Fruit fly (Drosophila melanogaster) whole organism, pupa: Measurements from ENCODE around the gene Spn38F.

Experiments used
- CG10348 ChIP-seq: fragments of 200-800 bp; sonication (Bioruptor generic); IDR thresholded peaks from 2 replicates; pipeline ENCODE4 v1.3.6; 2022; ENCODE audit warnings: missing biosample characterization, missing genetic modification characterization
- CG12605 ChIP-seq: fragments of 200-800 bp; sonication (Bioruptor generic); IDR thresholded peaks from 2 replicates; pipeline ENCODE4 v1.3.6; 2022; ENCODE audit warnings: missing biosample characterization, missing genetic modification characterization
- CG13204 ChIP-seq: fragments of 200-800 bp; sonication (Bioruptor generic); optimal IDR thresholded peaks from 2 replicates; lab custom pipeline; 2018; ENCODE audit warnings: missing biosample characterization, mild to moderate bottlenecking, missing genetic modification characterization, moderate library complexity
- CG14655 ChIP-seq: fragments of 200-800 bp; sonication (Bioruptor generic); optimal IDR thresholded peaks from 3 replicates; lab custom pipeline; 2017; ENCODE audit warnings: mild to moderate bottlenecking, missing biosample characterization, missing genetic modification reagents, missing genetic modification characterization
- CG15710 ChIP-seq: fragments of 200-800 bp; sonication (Bioruptor generic); optimal IDR thresholded peaks from 2 replicates; lab custom pipeline; 2018; ENCODE audit warnings: missing biosample characterization, mild to moderate bottlenecking, missing genetic modification characterization, moderate library complexity
- CG17806 ChIP-seq: fragments of 200-800 bp; sonication (Bioruptor generic); optimal IDR thresholded peaks from 2 replicates; lab custom pipeline; 2018; ENCODE audit warnings: missing biosample characterization, mild to moderate bottlenecking, missing genetic modification characterization, moderate library complexity
- CG32121 ChIP-seq: fragments of 200-800 bp; sonication (Bioruptor generic); IDR thresholded peaks from 2 replicates; pipeline ENCODE4 v1.3.6; 2022; ENCODE audit warnings: missing biosample characterization, missing genetic modification characterization
- CG34367 ChIP-seq: fragments of 200-800 bp; sonication (Bioruptor generic); optimal IDR thresholded peaks from 2 replicates; lab custom pipeline; 2018; ENCODE audit warnings: missing biosample characterization, mild to moderate bottlenecking, missing genetic modification characterization
- CG4496 ChIP-seq: fragments of 200-800 bp; sonication (Bioruptor generic); IDR thresholded peaks from 3 replicates; pipeline ENCODE4 v1.3.6; 2022; ENCODE audit warnings: missing biosample characterization, missing genetic modification characterization
- CG8159 ChIP-seq: fragments of 200-800 bp; sonication (Bioruptor generic); optimal IDR thresholded peaks from 3 replicates; lab custom pipeline; 2018; ENCODE audit warnings: missing biosample characterization, mild to moderate bottlenecking, missing genetic modification characterization, moderate library complexity
- CG8301 ChIP-seq: fragments of 200-800 bp; sonication (Bioruptor generic); optimal IDR thresholded peaks from 2 replicates; lab custom pipeline; 2018; ENCODE audit warnings: missing biosample characterization, mild to moderate bottlenecking, missing genetic modification characterization
- CG9948 ChIP-seq: fragments of 200-800 bp; sonication (Bioruptor generic); optimal IDR thresholded peaks from 2 replicates; lab custom pipeline; 2018; ENCODE audit warnings: missing biosample characterization, mild to moderate bottlenecking, missing genetic modification characterization, moderate library complexity
- D1 ChIP-seq: fragments of 200-800 bp; sonication (Bioruptor generic); optimal IDR thresholded peaks from 2 replicates; lab custom pipeline; 2018; ENCODE audit warnings: missing biosample characterization, mild to moderate bottlenecking, missing genetic modification characterization, moderate library complexity
- EcR ChIP-seq: fragments of 200-800 bp; sonication (Bioruptor generic); optimal IDR thresholded peaks from 3 replicates; lab custom pipeline; 2019; ENCODE audit warnings: missing biosample characterization, missing genetic modification characterization, mild to moderate bottlenecking, moderate library complexity, missing genetic modification reagents
- Ets98B ChIP-seq: fragments of 200-800 bp; sonication (Bioruptor generic); IDR thresholded peaks from 2 replicates; pipeline ENCODE4 v1.3.6; 2022; ENCODE audit warnings: missing biosample characterization, missing genetic modification characterization
- Pif1A ChIP-seq: fragments of 200-800 bp; sonication (Bioruptor generic); optimal IDR thresholded peaks from 3 replicates; lab custom pipeline; 2016; ENCODE audit warnings: missing biosample characterization, missing genetic modification characterization
- Pif1B ChIP-seq: fragments of 200-800 bp; sonication (Bioruptor generic); optimal IDR thresholded peaks from 3 replicates; lab custom pipeline; 2016; ENCODE audit warnings: missing biosample characterization, missing genetic modification characterization
- Snoo ChIP-seq: fragments of 200-800 bp; sonication (Bioruptor generic); optimal IDR thresholded peaks from 3 replicates; lab custom pipeline; 2017; ENCODE audit warnings: missing biosample characterization, mild to moderate bottlenecking, missing genetic modification characterization, inconsistent platforms
- fd96Ca ChIP-seq: fragments of 200-800 bp; sonication (Bioruptor generic); IDR thresholded peaks from 3 replicates; pipeline ENCODE4 v1.3.6; 2022; ENCODE audit warnings: missing biosample characterization, missing genetic modification characterization
- gl ChIP-seq: fragments of 200-800 bp; sonication (Bioruptor generic); optimal IDR thresholded peaks from 2 replicates; lab custom pipeline; 2018; ENCODE audit warnings: missing biosample characterization, mild to moderate bottlenecking, missing genetic modification characterization
- rn ChIP-seq: fragments of 200-800 bp; sonication (Bioruptor generic); IDR thresholded peaks from 2 replicates; pipeline ENCODE4 v1.3.6; 2022; ENCODE audit warnings: missing biosample characterization, missing genetic modification characterization

The Spn38F gene

DNA sequence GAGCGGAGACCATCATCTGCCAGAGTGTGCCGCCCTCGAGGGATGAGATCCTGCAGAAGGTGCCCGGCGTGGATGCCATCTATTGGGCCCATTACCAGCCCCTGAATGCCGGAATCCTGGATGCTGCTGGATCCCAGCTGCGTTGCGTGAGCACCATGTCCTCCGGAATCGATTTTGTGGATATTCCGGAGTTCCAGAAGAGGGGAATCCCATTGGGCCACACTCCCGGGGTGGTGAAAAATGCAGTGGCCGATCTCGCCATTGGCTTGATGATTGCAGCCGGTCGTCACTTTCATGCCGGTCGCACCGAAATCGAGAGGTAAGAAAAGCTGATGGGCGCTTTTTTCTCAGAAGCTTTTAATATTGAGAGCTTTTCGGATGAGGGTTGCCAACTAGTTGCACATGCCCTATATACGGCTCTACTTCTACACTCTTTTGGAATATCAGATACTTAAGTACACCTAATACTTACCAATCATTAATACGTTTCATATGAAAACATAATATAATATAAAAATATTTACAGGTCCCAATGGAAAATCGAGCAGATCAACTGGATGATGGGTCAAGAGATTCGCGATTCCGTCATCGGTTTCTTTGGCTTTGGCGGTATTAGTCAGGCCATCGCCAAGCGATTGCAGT, 7.9 kb downstream of the Spn38F start:
- peak; percentile 6; the same call in 1 of the 3 replicates for TF ChIP-seq CG4496 (GFP tag; lab: Robert Waterston, UW)
- no peak for TF ChIP-seq CG32121 (GFP tag; lab: Robert Waterston, UW)

DNA sequence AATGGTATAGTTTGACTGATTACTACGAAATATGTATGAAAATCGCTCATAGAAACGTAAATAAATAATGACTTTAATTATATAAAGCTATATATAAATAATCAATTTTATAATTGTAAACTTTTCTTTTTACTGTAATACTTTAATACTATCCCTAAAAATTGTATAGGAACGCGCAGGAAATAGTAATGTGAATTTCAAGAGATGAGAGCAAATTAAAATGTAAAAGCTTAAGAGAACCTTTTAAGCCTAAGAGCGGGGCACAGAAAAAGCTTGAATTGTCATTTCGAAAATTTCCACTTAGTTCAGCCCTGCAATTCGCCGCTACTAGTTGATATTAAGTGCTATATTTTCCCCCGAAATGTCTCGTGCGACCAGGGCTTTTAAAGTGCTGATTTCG, 8.5 kb downstream of the Spn38F start, which contains the start of gene CG31673:
Gene CG31673 (plus strand): TSS at position 301 of the 400 bp plus-strand sequence.
- no peak for TF ChIP-seq rn (GFP tag; lab: Robert Waterston, UW)
- no peak for TF ChIP-seq CG13204 (GFP tag; lab: Kevin White, UChicago)
- TF ChIP-seq Ets98B (GFP tag; lab: Robert Waterston, UW), result no peak
- no peak for TF ChIP-seq fd96Ca (GFP tag; lab: Robert Waterston, UW)
- TF ChIP-seq CG12605 (GFP tag; lab: Robert Waterston, UW), result no peak
- TF ChIP-seq CG4496 (GFP tag; lab: Robert Waterston, UW), result no peak
- no peak for TF ChIP-seq CG34367 (tag; lab: Kevin White, UChicago)
- TF ChIP-seq CG8159 (tag; lab: Kevin White, UChicago), result no peak
- TF ChIP-seq CG9948 (tag; lab: Kevin White, UChicago), result no peak
- no peak for TF ChIP-seq CG32121 (GFP tag; lab: Robert Waterston, UW)
- TF ChIP-seq Snoo (tag; lab: Kevin White, UChicago), result no peak
- TF ChIP-seq Pif1B (GFP tag; lab: Kevin White, UChicago), result no peak
- no peak for TF ChIP-seq Pif1A
- no peak for TF ChIP-seq EcR
- no peak for TF ChIP-seq CG17806
- no peak for TF ChIP-seq gl (tag; lab: Kevin White, UChicago)
- TF ChIP-seq CG8301 (tag; lab: Kevin White, UChicago), result no peak
- no peak for TF ChIP-seq CG15710 (tag; lab: Kevin White, UChicago)
- no peak for TF ChIP-seq CG14655 (GFP tag; lab: Kevin White, UChicago)

DNA sequence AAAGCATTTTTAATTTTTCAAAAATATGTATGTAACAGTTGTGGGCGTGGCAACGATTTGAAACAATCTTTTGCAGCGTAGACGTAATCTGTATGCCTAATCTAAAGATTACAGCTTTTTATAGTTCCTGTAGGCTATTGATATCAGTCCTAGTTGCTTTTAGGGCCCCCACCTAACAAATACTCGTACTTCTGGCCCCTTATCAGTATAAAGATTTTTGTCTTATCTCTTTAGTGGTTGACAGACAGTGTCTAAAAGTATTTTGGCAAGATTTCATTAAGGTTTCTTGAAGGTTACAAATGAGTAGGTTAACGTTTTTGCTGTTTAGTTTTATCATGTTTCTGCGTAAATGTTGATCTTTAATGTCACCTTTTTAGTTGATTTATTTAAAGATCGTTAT, 9.1 kb downstream of the Spn38F start:
- no peak for TF ChIP-seq CG8301 (tag; lab: Kevin White, UChicago)
- TF ChIP-seq CG9948 (tag; lab: Kevin White, UChicago), result no peak
- TF ChIP-seq CG4496 (GFP tag; lab: Robert Waterston, UW), result no peak
- TF ChIP-seq, all 21 proteins: peak for 0

DNA sequence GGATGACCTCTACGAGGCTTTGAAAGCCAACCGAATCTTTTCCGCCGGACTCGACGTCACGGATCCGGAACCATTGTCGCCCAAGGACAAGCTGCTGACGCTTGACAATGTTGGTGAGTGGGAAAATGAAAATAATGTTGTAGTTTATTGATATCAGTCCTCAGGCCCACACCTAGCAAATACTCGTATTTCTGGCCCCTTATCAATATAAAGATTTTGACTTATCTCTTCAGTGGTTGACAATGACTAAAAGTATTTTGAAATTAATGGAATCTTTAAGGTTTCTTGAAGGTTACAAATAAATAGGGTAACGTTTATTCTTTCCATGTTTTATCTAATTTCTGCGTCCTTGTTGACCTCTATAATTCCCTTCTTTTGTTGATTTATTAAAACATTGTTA, 10.7 kb downstream of the Spn38F start:
- no peak for TF ChIP-seq CG32121 (GFP tag; lab: Robert Waterston, UW)
- no peak for TF ChIP-seq CG8159 (tag; lab: Kevin White, UChicago)
- TF ChIP-seq rn (GFP tag; lab: Robert Waterston, UW), result no peak
- TF ChIP-seq CG15710 (tag; lab: Kevin White, UChicago), result no peak
- TF ChIP-seq CG34367 (tag; lab: Kevin White, UChicago), result no peak
- no peak for TF ChIP-seq Ets98B (GFP tag; lab: Robert Waterston, UW)
- no peak for TF ChIP-seq CG9948 (tag; lab: Kevin White, UChicago)
- TF ChIP-seq CG4496 (GFP tag; lab: Robert Waterston, UW), result no peak
- TF ChIP-seq EcR, result no peak
- TF ChIP-seq CG17806, result no peak
- TF ChIP-seq Pif1A, result no peak
- no peak for TF ChIP-seq CG13204 (GFP tag; lab: Kevin White, UChicago)
- no peak for TF ChIP-seq CG14655 (GFP tag; lab: Kevin White, UChicago)
- no peak for TF ChIP-seq gl (tag; lab: Kevin White, UChicago)
- TF ChIP-seq Snoo (tag; lab: Kevin White, UChicago), result no peak

DNA sequence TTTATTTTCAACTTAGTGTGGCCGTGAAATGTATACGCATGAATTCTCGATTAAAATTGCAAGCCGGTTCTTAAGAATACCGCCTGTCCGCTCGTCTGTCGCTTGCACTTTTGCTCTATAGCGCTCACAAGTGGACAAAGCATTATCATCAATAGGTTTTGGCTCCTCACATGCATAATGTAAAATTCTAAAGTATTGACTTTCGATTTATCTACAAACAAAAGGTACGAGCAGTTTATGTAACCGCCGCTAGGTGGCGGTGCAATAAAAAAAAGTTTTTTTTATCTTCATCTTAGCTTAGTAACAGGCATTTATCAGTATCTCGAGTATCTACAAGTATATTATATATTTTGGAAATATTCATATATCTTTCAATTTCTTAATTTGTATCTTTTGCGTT, 11.6 kb downstream of the Spn38F start:
- TF ChIP-seq EcR, result no peak
- no peak for TF ChIP-seq Ets98B (GFP tag; lab: Robert Waterston, UW)
- no peak for TF ChIP-seq CG8301 (tag; lab: Kevin White, UChicago)
- no peak for TF ChIP-seq CG12605 (GFP tag; lab: Robert Waterston, UW)
- no peak for TF ChIP-seq CG4496 (GFP tag; lab: Robert Waterston, UW)
- TF ChIP-seq Snoo (tag; lab: Kevin White, UChicago), result no peak
- no peak for TF ChIP-seq CG32121 (GFP tag; lab: Robert Waterston, UW)
- no peak for TF ChIP-seq CG17806
- TF ChIP-seq fd96Ca (GFP tag; lab: Robert Waterston, UW), result no peak
- no peak for TF ChIP-seq CG8159 (tag; lab: Kevin White, UChicago)
- TF ChIP-seq CG15710 (tag; lab: Kevin White, UChicago), result no peak
- no peak for TF ChIP-seq rn (GFP tag; lab: Robert Waterston, UW)
- no peak for TF ChIP-seq Pif1A
- no peak for TF ChIP-seq Pif1B (GFP tag; lab: Kevin White, UChicago)

DNA sequence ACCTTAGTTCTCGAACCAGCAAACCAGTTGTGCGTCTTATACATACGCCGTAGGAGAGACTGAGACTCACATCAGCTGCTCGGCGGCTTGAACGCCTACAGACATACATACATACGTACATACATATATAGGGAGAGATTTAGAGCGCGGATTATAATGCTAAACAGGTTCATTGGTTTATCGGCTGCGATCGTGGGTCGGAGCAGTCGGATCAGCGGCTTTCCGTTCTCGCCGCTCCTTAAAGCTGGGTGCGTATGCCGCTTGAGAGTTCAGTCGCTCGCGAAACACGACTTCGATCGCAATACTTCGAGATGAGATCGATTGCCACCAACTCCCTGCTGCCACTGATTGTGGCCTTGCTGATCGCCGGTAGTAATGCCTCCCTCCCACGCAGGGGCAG, 12.5 kb downstream of the Spn38F start:
- TF ChIP-seq CG12605 (GFP tag; lab: Robert Waterston, UW) (peak; percentile 57; the same call in 1 of the 2 replicates), CG17806 (no peak), CG32121 (GFP tag; lab: Robert Waterston, UW) (no peak), CG10348 (GFP tag; lab: Robert Waterston, UW) (no peak), D1 (tag; lab: Kevin White, UChicago) (no peak), gl (tag; lab: Kevin White, UChicago) (peak; percentile 16), CG8301 (tag; lab: Kevin White, UChicago) (no peak), Ets98B (GFP tag; lab: Robert Waterston, UW) (no peak; the same call in 1 of the 2 replicates), fd96Ca (GFP tag; lab: Robert Waterston, UW) (no peak), CG13204 (GFP tag; lab: Kevin White, UChicago) (peak; percentile 89), Snoo (tag; lab: Kevin White, UChicago) (no peak), rn (GFP tag; lab: Robert Waterston, UW) (no peak), CG9948 (tag; lab: Kevin White, UChicago) (no peak), CG34367 (tag; lab: Kevin White, UChicago) (no peak), CG15710 (tag; lab: Kevin White, UChicago) (no peak), Pif1A (no peak), EcR (peak; percentile 89), CG4496 (GFP tag; lab: Robert Waterston, UW) (no peak), CG8159 (tag; lab: Kevin White, UChicago) (no peak), Pif1B (GFP tag; lab: Kevin White, UChicago) (no peak)
